Worm (Caenorhabditis elegans): Measurements from ENCODE around the gene lgc-14.

DNA sequence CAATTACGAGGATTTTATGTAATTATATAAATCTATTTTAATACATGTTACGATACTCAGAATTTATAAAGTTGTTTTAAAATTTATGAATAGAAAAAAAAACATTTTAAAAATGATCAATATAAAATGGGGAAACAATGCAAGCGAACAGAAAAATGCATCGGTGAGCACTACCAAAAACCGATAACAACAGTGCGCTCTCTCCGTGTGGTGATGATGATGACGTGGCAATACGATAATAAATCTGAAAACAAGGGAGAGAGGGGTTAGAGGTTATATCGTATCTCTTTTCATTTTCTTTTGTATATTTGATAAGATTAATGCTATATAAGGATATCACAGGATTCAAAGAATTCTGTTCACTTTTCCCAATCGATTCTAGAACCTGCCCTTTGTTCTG is 34.6 kb downstream of the lgc-14 start:
- TF ChIP-seq ama-1 (optimal IDR thresholded peaks at IDR 0.05) (no peak), syd-9 (tag; optimal IDR thresholded peaks at IDR 0.05) (no peak), sox-4 (tag; optimal IDR thresholded peaks at IDR 0.05) (no peak), pha-4 (tag; optimal IDR thresholded peaks at IDR 0.05) (no peak), nfya-1 (tag; optimal IDR thresholded peaks at IDR 0.05) (no peak), mec-3 (tag; optimal IDR thresholded peaks at IDR 0.05; ENCODE audit: borderline replicate concordance) (no peak), rnt-1 (tag; optimal IDR thresholded peaks at IDR 0.05) (no peak), K02D7.2 (tag; optimal IDR thresholded peaks at IDR 0.05) (no peak), dmd-4 (tag; optimal IDR thresholded peaks at IDR 0.05; ENCODE audit: borderline replicate concordance) (no peak)
